Worm (Caenorhabditis elegans): ENCODE results near the gene C05E11.3.
"Not testable (repeated sequence)": the region's sequence is repeated elsewhere in the genome, so short reads cannot be mapped to it uniquely, and the experiment has no call there.

DNA sequence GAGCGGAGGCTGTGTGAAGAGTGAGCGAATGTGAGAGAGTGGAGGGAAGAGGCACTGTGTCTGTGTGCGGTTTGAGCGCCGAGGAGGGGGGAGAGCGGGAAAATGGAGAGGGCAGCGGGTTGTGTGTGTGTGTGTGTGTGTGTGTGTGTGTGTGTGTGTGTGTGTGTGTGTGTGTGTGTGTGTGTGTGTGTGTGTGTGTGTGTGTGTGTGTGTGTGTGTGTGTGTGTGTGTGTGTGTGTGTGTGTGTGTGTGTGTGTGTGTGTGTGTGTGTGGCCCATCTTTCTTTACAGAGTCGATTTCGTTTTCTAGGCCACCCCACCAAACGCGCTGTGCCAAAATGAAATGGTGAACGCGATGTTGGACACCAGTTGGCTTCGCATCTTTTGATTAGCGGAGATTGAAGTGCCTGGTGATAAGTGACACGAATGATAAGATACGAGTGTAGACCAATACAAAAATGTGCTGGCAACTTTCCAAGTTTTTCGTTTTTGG is 28.4 kb downstream of the C05E11.3 start:
- TF ChIP-seq T22C8.4 (GFP tag; IDR thresholded peaks at IDR 0.05); klf-2 (GFP tag; conservative IDR thresholded peaks at IDR 0.05): not testable (repeated sequence)
- TF ChIP-seq tab-1 (GFP tag; IDR thresholded peaks at IDR 0.05), result peak; percentile 48; the same call in 1 of the 2 replicates

All from whole organism, midembryonic.